Fruit fly (Drosophila melanogaster) whole organism, adult: ENCODE results near the gene CG33310.

Experiments used
- CG11617 ChIP-seq: fragments of 200-800 bp; sonication (Bioruptor generic); optimal IDR thresholded peaks from 2 replicates; lab custom pipeline; 2017; ENCODE audit warnings: mild to moderate bottlenecking, missing biosample characterization, missing genetic modification reagents, missing genetic modification characterization
- CG12768 ChIP-seq: fragments of 200-800 bp; sonication (Bioruptor generic); optimal IDR thresholded peaks from 2 replicates; lab custom pipeline; 2017; ENCODE audit warnings: missing biosample characterization, missing genetic modification characterization, mild to moderate bottlenecking, moderate library complexity, missing genetic modification reagents
- CG14711 ChIP-seq: fragments of 200-800 bp; sonication (Bioruptor generic); optimal IDR thresholded peaks from 2 replicates; lab custom pipeline; 2018; ENCODE audit warnings: missing biosample characterization, mild to moderate bottlenecking, missing genetic modification characterization, moderate library complexity
- CG1620 ChIP-seq: fragments of 200-800 bp; sonication (Bioruptor generic); optimal IDR thresholded peaks from 2 replicates; lab custom pipeline; 2016; ENCODE audit warnings: missing biosample characterization, missing genetic modification characterization
- CG33017 ChIP-seq: fragments of 200-800 bp; sonication (Bioruptor generic); optimal IDR thresholded peaks from 2 replicates; lab custom pipeline; 2018; ENCODE audit warnings: missing biosample characterization, mild to moderate bottlenecking, missing genetic modification characterization, moderate library complexity
- CG5204 ChIP-seq: fragments of 200-800 bp; sonication (Bioruptor generic); optimal IDR thresholded peaks from 2 replicates; lab custom pipeline; 2016; ENCODE audit warnings: missing biosample characterization, missing genetic modification characterization
- CG7045 ChIP-seq: fragments of 200-800 bp; sonication (Bioruptor generic); optimal IDR thresholded peaks from 2 replicates; lab custom pipeline; 2017; ENCODE audit warnings: missing biosample characterization, mild to moderate bottlenecking, missing genetic modification characterization
- CG7101 ChIP-seq: fragments of 200-800 bp; sonication (Bioruptor generic); optimal IDR thresholded peaks from 2 replicates; lab custom pipeline; 2018; ENCODE audit warnings: missing biosample characterization, mild to moderate bottlenecking, missing genetic modification characterization, moderate library complexity
- Clk ChIP-seq: fragments of 200-800 bp; sonication (Bioruptor generic); optimal IDR thresholded peaks from 2 replicates; lab custom pipeline; 2017; ENCODE audit warnings: missing biosample characterization, missing genetic modification characterization
- Crg-1 ChIP-seq: fragments of 200-800 bp; sonication (Bioruptor generic); optimal IDR thresholded peaks from 2 replicates; lab custom pipeline; 2016; ENCODE audit warnings: missing biosample characterization, missing genetic modification characterization
- Hr96 ChIP-seq: fragments of 200-800 bp; sonication (Bioruptor generic); optimal IDR thresholded peaks from 2 replicates; lab custom pipeline; 2016; ENCODE audit warnings: missing biosample characterization, missing genetic modification characterization
- Mnt ChIP-seq: fragments of 200-800 bp; sonication (Bioruptor generic); optimal IDR thresholded peaks from 2 replicates; lab custom pipeline; 2016; ENCODE audit warnings: missing biosample characterization, mild to moderate bottlenecking, missing genetic modification characterization
- bab1 ChIP-seq: fragments of 200-800 bp; sonication (Bioruptor generic); optimal IDR thresholded peaks from 3 replicates; lab custom pipeline; 2019; ENCODE audit warnings: missing biosample characterization, mild to moderate bottlenecking, missing genetic modification characterization, moderate library complexity
- cic ChIP-seq: fragments of 200-800 bp; sonication (Bioruptor generic); optimal IDR thresholded peaks from 2 replicates; lab custom pipeline; 2017; ENCODE audit warnings: missing biosample characterization, mild to moderate bottlenecking, missing genetic modification characterization, moderate library complexity
- cnc ChIP-seq, 2 experiments: fragments of >200 bp; optimal IDR thresholded peaks; 2 replicates each; lab custom pipeline; 2017
- kay ChIP-seq: fragments of 200-800 bp; sonication (Bioruptor generic); peaks from one replicate; lab custom pipeline; 2016; ENCODE audit warnings: missing biosample characterization, missing genetic modification characterization, borderline replicate concordance
- ovo ChIP-seq: fragments of 200-800 bp; sonication (Bioruptor generic); optimal IDR thresholded peaks from 2 replicates; lab custom pipeline; 2016; ENCODE audit warnings: missing biosample characterization, missing genetic modification characterization
- pad ChIP-seq: fragments of 200-800 bp; sonication (Bioruptor generic); optimal IDR thresholded peaks from 3 replicates; lab custom pipeline; 2017; ENCODE audit warnings: missing biosample characterization, missing genetic modification characterization, mild to moderate bottlenecking, moderate library complexity, missing genetic modification reagents
- tj ChIP-seq: fragments of 200-800 bp; sonication (Bioruptor generic); optimal IDR thresholded peaks from 3 replicates; lab custom pipeline; 2017; ENCODE audit warnings: missing biosample characterization, mild to moderate bottlenecking, missing genetic modification characterization, moderate library complexity
- toe ChIP-seq: fragments of 200-800 bp; sonication (Bioruptor generic); optimal IDR thresholded peaks from 2 replicates; lab custom pipeline; 2016; ENCODE audit warnings: missing biosample characterization, missing genetic modification characterization

The CG33310 gene

DNA sequence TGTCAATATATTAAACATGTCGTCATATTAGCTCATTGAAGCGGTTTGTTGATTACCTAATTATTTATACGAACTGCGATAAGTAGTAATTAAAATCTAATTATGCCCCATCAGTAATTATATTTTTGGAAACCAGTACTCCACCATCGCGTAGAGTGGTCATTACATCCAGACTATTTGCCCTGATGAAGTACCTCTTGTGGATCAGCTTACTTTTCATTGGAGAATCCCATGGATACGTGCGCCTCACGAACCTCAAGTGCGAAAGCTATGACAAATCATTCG, 31.4 kb downstream of the CG33310 start, which contains the start of gene CG33679:
CG33679 (plus strand) TSS at position 186 of the 285 bp plus-strand sequence.
- TF ChIP-seq CG7101 (tag; lab: Kevin White, UChicago) (no peak), CG12768 (GFP tag; lab: Kevin White, UChicago) (no peak), ovo (GFP tag; lab: Kevin White, UChicago) (no peak), CG11617 (GFP tag; lab: Kevin White, UChicago) (no peak), CG7045 (GFP tag; lab: Kevin White, UChicago) (no peak)

DNA sequence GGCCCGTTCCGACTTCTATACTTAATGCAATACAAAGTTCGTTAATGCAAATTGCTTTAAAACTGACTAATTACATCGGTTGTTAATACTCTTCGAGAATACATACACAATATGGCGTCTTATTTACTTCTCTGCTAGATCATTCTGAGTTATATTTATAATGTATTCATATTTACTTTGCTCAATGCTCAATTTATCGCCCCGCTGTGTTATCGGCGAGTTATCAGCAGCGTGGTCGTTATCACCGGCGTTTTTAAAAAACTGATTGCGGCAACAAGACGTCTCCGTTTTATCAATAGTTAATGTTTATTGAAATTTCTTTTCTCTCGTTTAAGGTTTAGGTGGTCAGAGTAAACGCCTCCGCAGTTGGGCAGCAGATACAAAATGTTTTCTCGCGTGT, 32.3 kb downstream of the CG33310 start:
- TF ChIP-seq ovo (GFP tag; lab: Kevin White, UChicago): no peak
- peak; percentile 74 for TF ChIP-seq kay (GFP tag; lab: Kevin White, UChicago)

DNA sequence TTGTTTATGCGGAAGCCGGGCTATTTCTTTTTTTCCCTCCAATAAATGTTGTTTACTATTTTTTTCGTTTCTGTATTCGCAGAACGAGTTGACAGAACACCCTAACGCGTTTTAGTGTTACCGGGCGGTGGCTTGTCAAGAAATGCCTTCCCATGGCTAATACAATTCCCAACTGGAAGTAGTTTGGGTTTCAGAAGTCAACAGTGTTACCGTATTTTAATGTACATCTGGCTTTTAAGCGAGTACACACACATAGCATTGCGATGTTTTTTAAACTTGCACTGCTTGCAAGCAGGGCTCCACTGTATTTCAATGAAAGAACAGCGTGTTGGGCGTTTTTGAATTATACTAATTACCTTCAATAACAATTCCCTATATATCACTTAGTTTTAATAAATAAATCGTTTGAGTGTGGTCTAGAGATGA, 33.9 kb downstream of the CG33310 start, which contains the start of gene TfIIS:
TfIIS (minus strand) TSS at position 178 of the 426 bp plus-strand sequence.
- TF ChIP-seq Mnt (GFP tag; lab: Kevin White, UChicago): peak; percentile 10
- TF ChIP-seq cnc (optimal IDR thresholded peaks at IDR 0.05; lab: Kevin White, UChicago): no peak

DNA sequence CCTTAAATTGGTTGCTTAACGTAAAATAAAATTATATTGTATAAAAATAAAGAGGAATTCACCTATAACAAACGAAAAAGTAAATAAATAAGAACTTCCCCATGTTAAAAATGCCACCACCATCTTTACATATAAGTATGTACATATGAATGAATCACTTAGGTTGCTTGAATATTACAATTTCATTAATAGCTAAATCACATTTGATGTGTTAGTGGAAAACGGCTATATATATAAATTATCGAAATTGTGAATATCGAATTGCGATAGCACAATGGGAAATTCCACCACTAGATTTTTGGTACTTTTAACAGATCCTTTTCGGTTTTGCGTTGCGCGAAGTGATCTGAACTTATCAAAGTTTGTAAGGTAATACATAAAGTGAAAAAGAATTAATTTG, 34.7 kb downstream of the CG33310 start, which contains the start of the genes solo and vas:
solo (plus strand) TSS at position 289 of the 400 bp plus-strand sequence.
vas (plus strand) TSS at position 289 of the 400 bp plus-strand sequence.
- TF ChIP-seq cic (GFP tag; lab: Kevin White, UChicago) (no peak), kay (GFP tag; lab: Kevin White, UChicago) (peak; percentile 81)

DNA sequence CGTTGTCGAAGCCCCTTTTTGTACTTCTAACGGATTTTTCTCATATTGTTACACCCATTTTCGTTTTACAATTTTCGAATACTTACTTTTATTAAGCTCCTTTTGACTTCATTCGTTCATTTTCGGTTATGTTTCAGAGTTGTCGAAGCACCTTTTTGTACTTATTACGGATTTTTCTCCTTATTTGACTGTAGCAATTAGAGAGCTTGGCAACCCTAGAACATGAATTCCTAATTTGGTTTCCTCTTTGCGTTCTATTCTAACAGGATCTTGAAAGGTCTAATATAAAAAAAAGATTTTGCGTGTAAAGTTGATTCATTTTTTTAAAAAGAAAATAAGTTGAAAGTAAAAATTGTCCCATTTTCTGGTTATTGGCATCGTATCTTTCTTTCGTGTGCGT, 35.4 kb downstream of the CG33310 start:
- TF ChIP-seq CG14711 (peak; percentile 91), ovo (GFP tag; lab: Kevin White, UChicago) (peak; percentile 41), cnc (optimal IDR thresholded peaks at IDR 0.05; lab: Kevin White, UChicago) (no peak), Mnt (GFP tag; lab: Kevin White, UChicago) (no peak), pad (GFP tag; lab: Kevin White, UChicago) (peak; percentile 42), kay (GFP tag; lab: Kevin White, UChicago) (no peak), CG7101 (tag; lab: Kevin White, UChicago) (no peak)

DNA sequence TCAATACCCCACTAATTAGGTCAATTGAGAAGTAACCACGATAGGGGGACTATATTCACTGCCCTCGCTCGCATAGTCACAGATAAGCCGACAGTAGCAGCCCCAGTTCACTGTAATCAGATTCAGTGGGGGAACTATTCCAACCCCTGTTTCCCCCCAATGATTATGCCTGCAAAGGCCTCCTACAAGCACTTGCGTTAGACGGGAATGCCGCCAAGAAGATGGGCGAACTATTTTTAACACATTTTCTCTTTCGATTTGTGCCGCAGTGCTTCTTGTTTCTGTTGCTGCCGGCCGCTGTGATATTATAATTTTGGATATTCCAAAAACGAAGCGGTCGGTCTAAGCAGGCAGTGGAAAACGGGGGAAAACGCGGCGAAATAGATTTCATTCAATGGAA, 39.0 kb downstream of the CG33310 start:
- TF ChIP-seq Hr96 (GFP tag; lab: Kevin White, UChicago): no peak
- TF ChIP-seq cnc (optimal IDR thresholded peaks at IDR 0.05; lab: Kevin White, UChicago): peak in 1 of 2 experiments; percentile 26

DNA sequence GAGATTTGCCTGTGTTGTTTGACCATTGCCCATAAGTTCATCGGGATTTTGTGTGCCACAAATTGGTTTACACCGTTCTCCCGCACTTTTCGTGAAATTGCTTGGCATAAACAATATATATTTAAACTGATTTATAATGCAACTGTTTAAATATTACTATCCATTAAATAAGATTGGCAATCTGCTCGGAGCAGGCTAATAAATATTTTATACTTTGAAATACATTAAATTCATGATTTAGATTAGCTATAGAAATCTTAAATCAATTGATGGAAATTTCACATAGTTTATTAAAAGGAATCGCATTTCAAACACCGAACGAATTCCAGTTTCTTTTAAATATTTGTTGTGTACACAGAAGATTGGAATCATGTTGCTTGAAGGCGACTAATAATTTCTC, 39.5 kb downstream of the CG33310 start:
- TF ChIP-seq tj: no peak
- no peak for TF ChIP-seq pad (GFP tag; lab: Kevin White, UChicago)
- no peak for TF ChIP-seq cic (GFP tag; lab: Kevin White, UChicago)

DNA sequence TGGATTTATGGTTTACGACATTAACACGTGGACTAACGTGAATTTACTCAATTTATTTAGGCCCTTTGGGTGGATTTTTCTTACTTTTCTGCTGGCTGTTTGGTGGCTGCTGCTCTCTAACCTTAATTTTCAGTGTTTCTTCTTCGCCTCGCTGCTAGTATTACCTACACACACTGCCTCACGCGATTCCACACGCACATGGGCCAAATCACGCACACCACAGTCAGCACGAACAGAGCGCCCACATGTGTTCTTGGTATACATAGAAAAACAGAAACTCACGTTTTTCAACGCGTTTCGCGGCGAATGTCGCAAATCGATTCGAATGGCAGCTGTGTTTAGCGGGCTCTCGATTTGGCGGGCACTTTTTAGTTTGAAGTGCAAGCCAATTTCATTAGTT, 41.1 kb downstream of the CG33310 start:
- TF ChIP-seq CG11617 (GFP tag; lab: Kevin White, UChicago) (no peak), CG12768 (GFP tag; lab: Kevin White, UChicago) (no peak), kay (GFP tag; lab: Kevin White, UChicago) (no peak), Mnt (GFP tag; lab: Kevin White, UChicago) (peak; percentile 100), tj (peak; percentile 77), CG14711 (peak; percentile 60), cic (GFP tag; lab: Kevin White, UChicago) (peak; percentile 92), Hr96 (GFP tag; lab: Kevin White, UChicago) (no peak), CG33017 (tag; lab: Kevin White, UChicago) (no peak), toe (GFP tag; lab: Kevin White, UChicago) (peak; percentile 30), CG1620 (GFP tag; lab: Kevin White, UChicago) (peak; percentile 60), cnc (optimal IDR thresholded peaks at IDR 0.05; lab: Kevin White, UChicago) (no peak), pad (GFP tag; lab: Kevin White, UChicago) (peak; percentile 42), Crg-1 (peak; percentile 67), ovo (GFP tag; lab: Kevin White, UChicago) (peak; percentile 18), CG5204 (no peak), CG7045 (GFP tag; lab: Kevin White, UChicago) (peak; percentile 38), CG7101 (tag; lab: Kevin White, UChicago) (peak; percentile 54), bab1 (GFP tag; lab: Kevin White, UChicago) (peak; percentile 61), Clk (GFP tag; lab: Kevin White, UChicago) (peak; percentile 75)
